Worm (Caenorhabditis elegans): ENCODE results near the gene mam-4.

ce11 chrV:11271051-11271450, 23.1 kb downstream of the mam-4 start, which contains the start of gene clec-222:
- TF ChIP-seq K09A11.1 (tag; optimal IDR thresholded peaks at IDR 0.05; ENCODE audit: insufficient read depth) (no peak), pqm-1 (tag; optimal IDR thresholded peaks at IDR 0.05) (no peak), nfya-1 (tag; optimal IDR thresholded peaks at IDR 0.05) (no peak), ceh-6 (GFP tag; optimal IDR thresholded peaks at IDR 0.05) (no peak), pha-4 (tag; optimal IDR thresholded peaks at IDR 0.05) (no peak), gmeb-2 (tag; optimal IDR thresholded peaks at IDR 0.05) (no peak), madf-2 (tag; optimal IDR thresholded peaks at IDR 0.05) (no peak), fkh-10 (GFP tag; optimal IDR thresholded peaks at IDR 0.05) (no peak), ceh-18 (tag; optimal IDR thresholded peaks at IDR 0.05) (no peak), lim-6 (tag; optimal IDR thresholded peaks at IDR 0.05) (no peak), fax-1 (tag; optimal IDR thresholded peaks at IDR 0.05) (no peak), pag-3 (tag; optimal IDR thresholded peaks at IDR 0.05; ENCODE audit: borderline replicate concordance) (no peak), tbx-2 (tag; optimal IDR thresholded peaks at IDR 0.05) (no peak)

Data from whole organism, late embryonic.